ENCODE assay signal across 1 fruit fly cellular context in the genomic region with DNA sequence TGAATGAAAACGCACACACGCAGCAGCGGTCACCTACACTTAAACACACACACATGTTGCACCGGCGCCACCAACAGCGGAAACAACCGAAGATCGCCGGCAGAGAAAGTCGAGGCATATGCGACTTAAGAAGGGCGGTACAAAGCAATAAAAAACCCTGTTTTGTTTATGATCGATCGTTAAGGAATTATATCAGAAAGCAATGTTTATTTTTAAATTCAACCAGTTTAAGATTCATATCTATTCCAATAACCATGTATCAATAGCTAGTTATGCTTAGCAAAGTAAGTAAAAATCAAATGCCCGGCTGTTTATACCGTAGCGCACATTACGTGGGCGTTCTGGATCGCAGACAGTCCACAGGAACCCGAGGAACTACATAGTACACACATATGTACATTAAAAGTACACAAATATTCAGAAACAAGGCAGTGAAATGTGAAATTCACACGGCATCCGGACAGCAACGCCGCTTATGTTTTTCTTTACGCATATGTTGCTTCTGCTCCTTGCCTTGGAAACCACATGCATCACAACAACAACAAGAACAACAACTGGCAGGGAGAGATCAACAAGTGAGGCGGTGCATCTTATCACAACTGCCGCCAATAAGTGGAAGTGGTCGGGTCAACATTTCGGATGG.
TF ChIP-seq lines count a peak whose summit lies in the region.

No protein-coding gene starts in this region.

TF ChIP-seq in whole organism, embryonic, 481 proteins besides CTCF, POLR2A, EP300 and RAD21 (continued from another document and continues in another):
- no peak for TF ChIP-seq pan (optimal IDR thresholded peaks at IDR 0.05; lab: Kevin White, UChicago)
- TF ChIP-seq pan (GFP tag; optimal IDR thresholded peaks at IDR 0.05 in 1 of 2, IDR thresholded peaks at IDR 0.05 in 1 of 2), result peak in 1 of 2 experiments; percentile 96
- peak; percentile 99 for TF ChIP-seq gce (GFP tag; IDR thresholded peaks at IDR 0.05; lab: Robert Waterston, UW)
- peak; percentile 99 for TF ChIP-seq dan (GFP tag; IDR thresholded peaks at IDR 0.05; lab: Robert Waterston, UW)
- TF ChIP-seq Sox102F (GFP tag; optimal IDR thresholded peaks at IDR 0.05; lab: Kevin White, UChicago), result peak; percentile 96
- peak; percentile 98 for TF ChIP-seq btn (GFP tag; optimal IDR thresholded peaks at IDR 0.05; lab: Kevin White, UChicago)
- TF ChIP-seq hb (GFP tag; IDR thresholded peaks at IDR 0.05; lab: Robert Waterston, UW; ENCODE audit: partially characterized antibody), result no peak
- peak; percentile 93 for TF ChIP-seq Bteb2 (GFP tag; optimal IDR thresholded peaks at IDR 0.05; lab: Kevin White, UChicago)
- TF ChIP-seq abd-A (tag; optimal IDR thresholded peaks at IDR 0.05; lab: Kevin White, UChicago), result peak; percentile 58
- TF ChIP-seq lbe (GFP tag; optimal IDR thresholded peaks at IDR 0.05; lab: Kevin White, UChicago), result peak; percentile 81
- TF ChIP-seq crc (GFP tag; optimal IDR thresholded peaks at IDR 0.05; lab: Kevin White, UChicago), result peak; percentile 93
- TF ChIP-seq CG10565 (GFP tag; optimal IDR thresholded peaks at IDR 0.05; lab: Kevin White, UChicago), result peak; percentile 96
- peak; percentile 99 for TF ChIP-seq phol (tag; optimal IDR thresholded peaks at IDR 0.05; lab: Kevin White, UChicago)
- peak; percentile 97 for TF ChIP-seq CG32767 (GFP tag; IDR thresholded peaks at IDR 0.05; lab: Robert Waterston, UW)
- peak; percentile 98 for TF ChIP-seq fd64A (GFP tag; optimal IDR thresholded peaks at IDR 0.05; lab: Kevin White, UChicago)
- peak; percentile 97 for TF ChIP-seq dysf (GFP tag; IDR thresholded peaks at IDR 0.05; lab: Robert Waterston, UW)
- TF ChIP-seq CG2678 (tag; optimal IDR thresholded peaks at IDR 0.05; lab: Kevin White, UChicago), result peak; percentile 97
- TF ChIP-seq Mad (GFP tag; optimal IDR thresholded peaks at IDR 0.05; lab: Kevin White, UChicago), result peak; percentile 97
- peak; percentile 47 to 56 for TF ChIP-seq insv (GFP tag; optimal IDR thresholded peaks at IDR 0.05; lab: Kevin White, UChicago)
- peak; percentile 94 for TF ChIP-seq CG15011 (GFP tag; optimal IDR thresholded peaks at IDR 0.05; lab: Kevin White, UChicago)
- peak; percentile 85 for TF ChIP-seq kay (GFP tag; optimal IDR thresholded peaks at IDR 0.05; lab: Kevin White, UChicago)
- TF ChIP-seq Side (GFP tag; optimal IDR thresholded peaks at IDR 0.05; lab: Kevin White, UChicago), result peak; percentile 99
- TF ChIP-seq TFAM (GFP tag; optimal IDR thresholded peaks at IDR 0.05; lab: Kevin White, UChicago), result peak; percentile 94
- TF ChIP-seq CG9932 (GFP tag; IDR thresholded peaks at IDR 0.05; lab: Robert Waterston, UW), result peak; percentile 91
- no peak for TF ChIP-seq CG16813 (GFP tag; IDR thresholded peaks at IDR 0.05; lab: Robert Waterston, UW; ENCODE audit: partially characterized antibody)
- peak; percentile 99 for TF ChIP-seq CG15696 (tag; optimal IDR thresholded peaks at IDR 0.05; lab: Kevin White, UChicago)
- TF ChIP-seq CG34422 (GFP tag; IDR thresholded peaks at IDR 0.05; lab: Robert Waterston, UW), result peak; percentile 98
- TF ChIP-seq CG15073 (GFP tag; optimal IDR thresholded peaks at IDR 0.05; lab: Kevin White, UChicago), result peak; percentile 85
- TF ChIP-seq zen (tag; optimal IDR thresholded peaks at IDR 0.05; lab: Kevin White, UChicago), result peak; percentile 99
- peak; percentile 89 for TF ChIP-seq zfh2 (GFP tag; optimal IDR thresholded peaks at IDR 0.05; lab: Kevin White, UChicago)
- TF ChIP-seq CG43689 (GFP tag; IDR thresholded peaks at IDR 0.05; lab: Robert Waterston, UW), result peak; percentile 92
- TF ChIP-seq B-H2 (GFP tag; optimal IDR thresholded peaks at IDR 0.05; lab: Kevin White, UChicago), result peak; percentile 54
- peak; percentile 79 for TF ChIP-seq psq (GFP tag; optimal IDR thresholded peaks at IDR 0.05; lab: Kevin White, UChicago)
- TF ChIP-seq CG10462 (GFP tag; optimal IDR thresholded peaks at IDR 0.05; lab: Kevin White, UChicago), result peak; percentile 96
- peak; percentile 96 for TF ChIP-seq Gsc (GFP tag; IDR thresholded peaks at IDR 0.05; lab: Robert Waterston, UW)
- peak; percentile 97 for TF ChIP-seq shn (GFP tag; optimal IDR thresholded peaks at IDR 0.05; lab: Kevin White, UChicago)
- TF ChIP-seq CG2129 (GFP tag; IDR thresholded peaks at IDR 0.05; lab: Robert Waterston, UW; ENCODE audit: partially characterized antibody), result no peak
- peak; percentile 99 for TF ChIP-seq CG4404 (GFP tag; IDR thresholded peaks at IDR 0.05; lab: Robert Waterston, UW)
- TF ChIP-seq ci (GFP tag; IDR thresholded peaks at IDR 0.05; lab: Robert Waterston, UW), result peak; percentile 99
- peak; percentile 96 for TF ChIP-seq CG6813 (GFP tag; optimal IDR thresholded peaks at IDR 0.05; lab: Kevin White, UChicago)
- peak; percentile 97 for TF ChIP-seq CG8388 (GFP tag; optimal IDR thresholded peaks at IDR 0.05; lab: Kevin White, UChicago)
- TF ChIP-seq Atf-2 (GFP tag; optimal IDR thresholded peaks at IDR 0.05; lab: Kevin White, UChicago), result peak; percentile 97
- TF ChIP-seq CG13424 (tag; optimal IDR thresholded peaks at IDR 0.05; lab: Kevin White, UChicago), result peak; percentile 95
- peak; percentile 69 for TF ChIP-seq CG31441 (GFP tag; IDR thresholded peaks at IDR 0.05; lab: Robert Waterston, UW)
- TF ChIP-seq Eip74EF (GFP tag; optimal IDR thresholded peaks at IDR 0.05; lab: Kevin White, UChicago), result peak in 1 of 2 experiments; percentile 96
- TF ChIP-seq CG9876 (GFP tag; optimal IDR thresholded peaks at IDR 0.05; lab: Kevin White, UChicago), result peak; percentile 86
- TF ChIP-seq CG8290 (GFP tag; optimal IDR thresholded peaks at IDR 0.05; lab: Kevin White, UChicago), result peak; percentile 96
- peak; percentile 90 to 97 for TF ChIP-seq CG8290 (tag; optimal IDR thresholded peaks at IDR 0.05; lab: Kevin White, UChicago)
- TF ChIP-seq Vsx1 (GFP tag; optimal IDR thresholded peaks at IDR 0.05; lab: Kevin White, UChicago), result peak; percentile 91
- peak; percentile 58 for TF ChIP-seq yki (optimal IDR thresholded peaks at IDR 0.05; lab: Kevin White, UChicago)
- TF ChIP-seq CG2202 (tag; optimal IDR thresholded peaks at IDR 0.05; lab: Kevin White, UChicago), result peak; percentile 97
- peak; percentile 90 for TF ChIP-seq cwo (GFP tag; optimal IDR thresholded peaks at IDR 0.05; lab: Kevin White, UChicago)
- TF ChIP-seq Dad (GFP tag; optimal IDR thresholded peaks at IDR 0.05; lab: Kevin White, UChicago), result peak; percentile 97
- peak; percentile 90 for TF ChIP-seq CG17802 (tag; optimal IDR thresholded peaks at IDR 0.05; lab: Kevin White, UChicago)
- peak; percentile 98 for TF ChIP-seq gem (tag; optimal IDR thresholded peaks at IDR 0.05; lab: Kevin White, UChicago)
- peak; percentile 90 for TF ChIP-seq CG7987 (GFP tag; optimal IDR thresholded peaks at IDR 0.05; lab: Kevin White, UChicago)
- TF ChIP-seq tgo (GFP tag; IDR thresholded peaks at IDR 0.05; lab: Robert Waterston, UW), result peak; percentile 95
- peak; percentile 94 for TF ChIP-seq grau (tag; optimal IDR thresholded peaks at IDR 0.05; lab: Kevin White, UChicago)
- TF ChIP-seq CHES-1-like (GFP tag; optimal IDR thresholded peaks at IDR 0.05; lab: Kevin White, UChicago), result peak; percentile 97
- peak; percentile 98 for TF ChIP-seq ems (GFP tag; optimal IDR thresholded peaks at IDR 0.05; lab: Kevin White, UChicago)
- TF ChIP-seq Dek (tag; optimal IDR thresholded peaks at IDR 0.05; lab: Kevin White, UChicago), result peak; percentile 92
- TF ChIP-seq NfI (GFP tag; optimal IDR thresholded peaks at IDR 0.05; lab: Kevin White, UChicago), result peak; percentile 89
- peak; percentile 97 for TF ChIP-seq CG5953 (GFP tag; IDR thresholded peaks at IDR 0.05; lab: Robert Waterston, UW)
- TF ChIP-seq gt (GFP tag; IDR thresholded peaks at IDR 0.05; lab: Robert Waterston, UW), result peak; percentile 97
- no peak for TF ChIP-seq Lpt (GFP tag; optimal IDR thresholded peaks at IDR 0.05; lab: Kevin White, UChicago)
- TF ChIP-seq CG16815 (GFP tag; optimal IDR thresholded peaks at IDR 0.05; lab: Kevin White, UChicago), result peak; percentile 98
- TF ChIP-seq slou (GFP tag; optimal IDR thresholded peaks at IDR 0.05; lab: Kevin White, UChicago), result peak; percentile 90
- TF ChIP-seq ERR (GFP tag; optimal IDR thresholded peaks at IDR 0.05; lab: Kevin White, UChicago), result peak; percentile 97
- peak; percentile 97 for TF ChIP-seq Atf3 (GFP tag; optimal IDR thresholded peaks at IDR 0.05; lab: Kevin White, UChicago)
- TF ChIP-seq CG4617 (GFP tag; optimal IDR thresholded peaks at IDR 0.05; lab: Kevin White, UChicago; ENCODE audit: borderline replicate concordance), result peak; percentile 79
- peak; percentile 98 for TF ChIP-seq sens-2 (GFP tag; IDR thresholded peaks at IDR 0.05; lab: Robert Waterston, UW)
- no peak for TF ChIP-seq cad (GFP tag; optimal IDR thresholded peaks at IDR 0.05; lab: Kevin White, UChicago)
- TF ChIP-seq pros (GFP tag; optimal IDR thresholded peaks at IDR 0.05; lab: Kevin White, UChicago), result peak; percentile 87
- peak; percentile 12 to 67 for TF ChIP-seq crp (GFP tag; optimal IDR thresholded peaks at IDR 0.05; lab: Kevin White, UChicago)
- peak; percentile 90 for TF ChIP-seq NFAT (GFP tag; IDR thresholded peaks at IDR 0.05; lab: Robert Waterston, UW)
- TF ChIP-seq CG10431 (GFP tag; optimal IDR thresholded peaks at IDR 0.05; lab: Kevin White, UChicago), result peak; percentile 90
- TF ChIP-seq sim (GFP tag; IDR thresholded peaks at IDR 0.05; lab: Robert Waterston, UW), result peak; percentile 98
- TF ChIP-seq CG33213 (GFP tag; optimal IDR thresholded peaks at IDR 0.05; lab: Kevin White, UChicago), result peak; percentile 96
- peak; percentile 97 for TF ChIP-seq Mes4 (GFP tag; optimal IDR thresholded peaks at IDR 0.05; lab: Kevin White, UChicago)
- TF ChIP-seq bsh (GFP tag; optimal IDR thresholded peaks at IDR 0.05; lab: Kevin White, UChicago), result peak; percentile 78 to 98
- TF ChIP-seq unc-4 (GFP tag; IDR thresholded peaks at IDR 0.05; lab: Robert Waterston, UW; ENCODE audit: partially characterized antibody), result no peak
- peak; percentile 98 for TF ChIP-seq Asciz (GFP tag; optimal IDR thresholded peaks at IDR 0.05; lab: Kevin White, UChicago)
- TF ChIP-seq az2 (GFP tag; optimal IDR thresholded peaks at IDR 0.05; lab: Kevin White, UChicago), result peak; percentile 98
- TF ChIP-seq slbo (GFP tag; IDR thresholded peaks at IDR 0.05; lab: Robert Waterston, UW), result peak; percentile 94
- TF ChIP-seq Dp (GFP tag; optimal IDR thresholded peaks at IDR 0.05; lab: Kevin White, UChicago), result no peak
- TF ChIP-seq salm (tag; optimal IDR thresholded peaks at IDR 0.05; lab: Kevin White, UChicago), result peak; percentile 95
- TF ChIP-seq CoRest (tag; optimal IDR thresholded peaks at IDR 0.05; lab: Kevin White, UChicago), result peak; percentile 97
- TF ChIP-seq CG13894 (tag; optimal IDR thresholded peaks at IDR 0.05; lab: Kevin White, UChicago), result peak; percentile 74
- peak; percentile 51; the same call in 1 of the 2 replicates for TF ChIP-seq CkIIα-i1 (GFP tag; IDR thresholded peaks at IDR 0.05; lab: Robert Waterston, UW)
- peak; percentile 81 for TF ChIP-seq Ravus (GFP tag; IDR thresholded peaks at IDR 0.05; lab: Robert Waterston, UW)
- TF ChIP-seq CG4854 (GFP tag; optimal IDR thresholded peaks at IDR 0.05; lab: Kevin White, UChicago), result peak; percentile 94
- TF ChIP-seq lilli (GFP tag; optimal IDR thresholded peaks at IDR 0.05; lab: Kevin White, UChicago), result peak; percentile 96
- no peak for TF ChIP-seq Doc3 (GFP tag; IDR thresholded peaks at IDR 0.05; lab: Robert Waterston, UW; ENCODE audit: partially characterized antibody)
- peak; percentile 90 for TF ChIP-seq CG17568 (GFP tag; optimal IDR thresholded peaks at IDR 0.05; lab: Kevin White, UChicago)
- TF ChIP-seq crol (GFP tag; IDR thresholded peaks at IDR 0.05; lab: Robert Waterston, UW), result peak; percentile 81
- TF ChIP-seq CG18262 (tag; optimal IDR thresholded peaks at IDR 0.05; lab: Kevin White, UChicago), result peak; percentile 99
- TF ChIP-seq tll (GFP tag; optimal IDR thresholded peaks at IDR 0.05; lab: Kevin White, UChicago), result peak in 1 of 2 experiments; percentile 97
- peak; percentile 99 for TF ChIP-seq chm (GFP tag; IDR thresholded peaks at IDR 0.05; lab: Robert Waterston, UW)
- peak; percentile 93 for TF ChIP-seq CG3281 (GFP tag; optimal IDR thresholded peaks at IDR 0.05; lab: Kevin White, UChicago)
- peak; percentile 96 for TF ChIP-seq Xbp1 (GFP tag; optimal IDR thresholded peaks at IDR 0.05; lab: Kevin White, UChicago)
- TF ChIP-seq Fer3 (tag; optimal IDR thresholded peaks at IDR 0.05; lab: Kevin White, UChicago), result peak; percentile 95
- peak; percentile 96 for TF ChIP-seq p53 (GFP tag; optimal IDR thresholded peaks at IDR 0.05; lab: Kevin White, UChicago)
- no peak for TF ChIP-seq br (optimal IDR thresholded peaks at IDR 0.05; lab: Kevin White, UChicago)
- TF ChIP-seq ttk (GFP tag; IDR thresholded peaks at IDR 0.05; lab: Robert Waterston, UW), result peak; percentile 97
- peak; percentile 81 for TF ChIP-seq sug (tag; optimal IDR thresholded peaks at IDR 0.05; lab: Kevin White, UChicago)
- peak; percentile 94 for TF ChIP-seq dati (GFP tag; IDR thresholded peaks at IDR 0.05; lab: Robert Waterston, UW)
- peak; percentile 88 for TF ChIP-seq Elba2 (GFP tag; optimal IDR thresholded peaks at IDR 0.05; lab: Kevin White, UChicago)
- TF ChIP-seq CG6689 (GFP tag; IDR thresholded peaks at IDR 0.05; lab: Robert Waterston, UW), result peak; percentile 98
- peak; percentile 92 for TF ChIP-seq CG5180 (GFP tag; optimal IDR thresholded peaks at IDR 0.05; lab: Kevin White, UChicago)
- peak; percentile 94 for TF ChIP-seq CG10147 (GFP tag; optimal IDR thresholded peaks at IDR 0.05; lab: Kevin White, UChicago)
- TF ChIP-seq CG31224 (GFP tag; IDR thresholded peaks at IDR 0.05; lab: Robert Waterston, UW), result peak; percentile 89
- TF ChIP-seq D (optimal IDR thresholded peaks at IDR 0.05; lab: Kevin White, UChicago), result no peak
- peak; percentile 99 for TF ChIP-seq D (GFP tag; optimal IDR thresholded peaks at IDR 0.05; lab: Kevin White, UChicago)
- TF ChIP-seq CG3838 (GFP tag; optimal IDR thresholded peaks at IDR 0.05; lab: Kevin White, UChicago), result peak; percentile 94
- peak; percentile 95 for TF ChIP-seq cato (GFP tag; optimal IDR thresholded peaks at IDR 0.05; lab: Kevin White, UChicago; ENCODE audit: borderline replicate concordance)
- TF ChIP-seq hbn (GFP tag; IDR thresholded peaks at IDR 0.05; lab: Robert Waterston, UW; ENCODE audit: partially characterized antibody), result no peak
- TF ChIP-seq sqz (GFP tag; optimal IDR thresholded peaks at IDR 0.05; lab: Kevin White, UChicago), result peak; percentile 93
- TF ChIP-seq Adf1 (GFP tag; IDR thresholded peaks at IDR 0.05; lab: Robert Waterston, UW), result peak; percentile 62
- TF ChIP-seq Jarid2 (GFP tag; optimal IDR thresholded peaks at IDR 0.05; lab: Kevin White, UChicago), result peak; percentile 86
- peak; percentile 99 for TF ChIP-seq croc (GFP tag; conservative IDR thresholded peaks at IDR 0.05; lab: Robert Waterston, UW)
- peak; percentile 97 for TF ChIP-seq CG12391 (tag; optimal IDR thresholded peaks at IDR 0.05; lab: Kevin White, UChicago)
- peak; percentile 93 for TF ChIP-seq dimm (GFP tag; IDR thresholded peaks at IDR 0.05; lab: Robert Waterston, UW)
- peak; percentile 83 for TF ChIP-seq corto (GFP tag; optimal IDR thresholded peaks at IDR 0.05; lab: Kevin White, UChicago)
